Fruit fly (Drosophila melanogaster) whole organism, embryonic: ENCODE measurements around the gene CG10300.

Experiments
- B-H1 ChIP-seq: fragments of 200-800 bp; sonication (Bioruptor generic); IDR thresholded peaks from 3 replicates; pipeline ENCODE4 v1.3.6; 2022; ENCODE audit warnings: missing biosample characterization, missing genetic modification characterization
- CG10565 ChIP-seq: fragments of 200-800 bp; sonication (Bioruptor generic); optimal IDR thresholded peaks from 3 replicates; lab custom pipeline; 2016; ENCODE audit warnings: missing biosample characterization, mild to moderate bottlenecking, missing genetic modification characterization
- CG10959 ChIP-seq: fragments of 200-800 bp; sonication (Bioruptor generic); IDR thresholded peaks from 2 replicates; pipeline ENCODE4 v1.3.6; 2022; ENCODE audit warnings: missing biosample characterization, missing genetic modification characterization
- CG10979 ChIP-seq: fragments of 200-800 bp; sonication (Bioruptor generic); optimal IDR thresholded peaks from 2 replicates; lab custom pipeline; 2018; ENCODE audit warnings: missing biosample characterization, mild to moderate bottlenecking, missing genetic modification characterization, moderate library complexity
- CG12942 ChIP-seq: fragments of 200-800 bp; sonication (Bioruptor generic); optimal IDR thresholded peaks from 3 replicates; lab custom pipeline; 2016; ENCODE audit warnings: missing biosample characterization, missing genetic modification characterization
- CG13123 ChIP-seq: fragments of 200-800 bp; sonication (Bioruptor generic); optimal IDR thresholded peaks from 2 replicates; lab custom pipeline; 2016; ENCODE audit warnings: missing biosample characterization, missing genetic modification characterization
- CG14014 ChIP-seq: fragments of 200-800 bp; sonication (Bioruptor generic); IDR thresholded peaks from 2 replicates; pipeline ENCODE4 v1.3.6; 2022; ENCODE audit warnings: missing biosample characterization, missing genetic modification characterization
- CG1529 ChIP-seq: fragments of 200-800 bp; sonication (Bioruptor generic); optimal IDR thresholded peaks from 3 replicates; lab custom pipeline; 2018; ENCODE audit warnings: missing biosample characterization, missing genetic modification characterization
- CG15696 ChIP-seq: fragments of 200-800 bp; sonication (Bioruptor generic); optimal IDR thresholded peaks from 2 replicates; lab custom pipeline; 2019; ENCODE audit warnings: missing biosample characterization, mild to moderate bottlenecking, missing genetic modification characterization, moderate library complexity
- CG16779 ChIP-seq: fragments of 200-800 bp; sonication (Bioruptor generic); IDR thresholded peaks from 2 replicates; pipeline ENCODE4 v1.3.6; 2022; ENCODE audit warnings: missing biosample characterization, missing genetic modification characterization
- CG17361 ChIP-seq: fragments of 200-800 bp; sonication (Bioruptor generic); IDR thresholded peaks from 3 replicates; pipeline ENCODE4 v1.3.6; 2022; ENCODE audit warnings: missing biosample characterization, missing genetic modification characterization
- CG17802 ChIP-seq: fragments of 200-800 bp; sonication (Bioruptor generic); optimal IDR thresholded peaks from 2 replicates; lab custom pipeline; 2018; ENCODE audit warnings: missing biosample characterization, mild to moderate bottlenecking, missing genetic modification characterization, moderate library complexity
- CG3726 ChIP-seq: fragments of 200-800 bp; sonication (Bioruptor generic); IDR thresholded peaks from 3 replicates; pipeline ENCODE4, ENCODE4 v1.3.6; 2022; ENCODE audit warnings: missing biosample characterization, missing genetic modification characterization
- CG4707 ChIP-seq: fragments of 200-800 bp; sonication (Bioruptor generic); optimal IDR thresholded peaks from 2 replicates; lab custom pipeline; 2018; ENCODE audit warnings: missing biosample characterization, mild to moderate bottlenecking, missing genetic modification characterization, moderate library complexity
- CG6813 ChIP-seq: fragments of 200-800 bp; sonication (Bioruptor generic); optimal IDR thresholded peaks from 2 replicates; lab custom pipeline; 2017; ENCODE audit warnings: missing biosample characterization, missing genetic modification characterization, mild to moderate bottlenecking, moderate library complexity, missing genetic modification reagents
- CG7745 ChIP-seq: fragments of 200-800 bp; sonication (Bioruptor generic); optimal IDR thresholded peaks from 2 replicates; lab custom pipeline; 2018; ENCODE audit warnings: missing biosample characterization, mild to moderate bottlenecking, missing genetic modification characterization, moderate library complexity
- CG8290 ChIP-seq, 3 experiments: fragments of 200-800 bp; sonication (Bioruptor generic); optimal IDR thresholded peaks; 2 replicates each; lab custom pipeline; 2016 to 2019; ENCODE audit warnings: missing biosample characterization in 3 of 3, missing genetic modification characterization in 3 of 3, mild to moderate bottlenecking in 2 of 3, moderate library complexity in 1 of 3
- CG9437 ChIP-seq: fragments of 200-800 bp; sonication (Bioruptor generic); optimal IDR thresholded peaks from 2 replicates; lab custom pipeline; 2018; ENCODE audit warnings: missing biosample characterization, mild to moderate bottlenecking, missing genetic modification characterization
- CTCF ChIP-seq: fragments of 200-800 bp; sonication (Bioruptor generic); optimal IDR thresholded peaks from 2 replicates; lab custom pipeline; 2017; ENCODE audit warnings: missing biosample characterization, mild to moderate bottlenecking, missing genetic modification characterization, moderate library complexity
- D19A ChIP-seq: fragments of 200-800 bp; optimal IDR thresholded peaks from 3 replicates; lab custom pipeline; 2019; ENCODE audit warnings: missing biosample characterization, mild to moderate bottlenecking, missing genetic modification characterization, moderate library complexity
- Dad ChIP-seq: fragments of 200-800 bp; sonication (Bioruptor generic); optimal IDR thresholded peaks from 3 replicates; lab custom pipeline; 2016; ENCODE audit warnings: missing biosample characterization, missing genetic modification characterization
- Doc2 ChIP-seq: fragments of 200-800 bp; sonication (Bioruptor generic); IDR thresholded peaks from 2 replicates; pipeline ENCODE4 v1.3.6; 2022; ENCODE audit warnings: missing biosample characterization, missing genetic modification characterization
- Drgx ChIP-seq: fragments of 200-800 bp; sonication (Bioruptor generic); IDR thresholded peaks from 2 replicates; pipeline ENCODE4 v1.3.6; 2022; ENCODE audit warnings: missing biosample characterization, missing genetic modification characterization
- Fer1 ChIP-seq: fragments of 200-800 bp; sonication (Bioruptor generic); optimal IDR thresholded peaks from 2 replicates; lab custom pipeline; 2017; ENCODE audit warnings: missing biosample characterization, mild to moderate bottlenecking, missing genetic modification characterization
- HLH4C ChIP-seq: fragments of 200-800 bp; sonication (Bioruptor generic); IDR thresholded peaks from 3 replicates; pipeline ENCODE4 v1.3.6; 2022; ENCODE audit warnings: missing biosample characterization, missing genetic modification characterization; ENCODE audit not compliant: partially characterized antibody
- HmgZ ChIP-seq: fragments of 200-800 bp; sonication (Bioruptor generic); optimal IDR thresholded peaks from 2 replicates; lab custom pipeline; 2018; ENCODE audit warnings: missing biosample characterization, mild to moderate bottlenecking, missing genetic modification characterization
- Jarid2 ChIP-seq: fragments of 200-800 bp; sonication (Bioruptor generic); optimal IDR thresholded peaks from 3 replicates; lab custom pipeline; 2017; ENCODE audit warnings: mild to moderate bottlenecking, missing biosample characterization, missing genetic modification reagents, missing genetic modification characterization
- Lpt ChIP-seq: fragments of >200 bp; optimal IDR thresholded peaks from 2 replicates; lab custom pipeline; 2018; ENCODE audit warnings: missing biosample characterization, missing genetic modification characterization
- Nf-YA ChIP-seq: fragments of 200-800 bp; sonication (Bioruptor generic); IDR thresholded peaks from 2 replicates; pipeline ENCODE4 v1.3.6; 2022; ENCODE audit warnings: missing biosample characterization, missing genetic modification characterization
- Scr ChIP-seq: fragments of 200-800 bp; sonication (Bioruptor generic); IDR thresholded peaks from 2 replicates; pipeline ENCODE4 v1.3.6; 2022; ENCODE audit warnings: missing biosample characterization, missing genetic modification characterization; ENCODE audit not compliant: partially characterized antibody
- ab ChIP-seq: fragments of 200-800 bp; sonication (Bioruptor generic); optimal IDR thresholded peaks from 2 replicates; lab custom pipeline; 2016; ENCODE audit warnings: missing biosample characterization, missing genetic modification characterization
- bowl ChIP-seq: fragments of 200-800 bp; sonication (Bioruptor generic); IDR thresholded peaks from 2 replicates; pipeline ENCODE4 v1.3.6; 2022; ENCODE audit warnings: missing biosample characterization, missing genetic modification characterization
- chinmo ChIP-seq: fragments of 200-800 bp; sonication (Bioruptor generic); IDR thresholded peaks from 4 replicates; pipeline ENCODE4 v1.3.6; 2022; ENCODE audit warnings: missing biosample characterization, missing genetic modification characterization; ENCODE audit not compliant: partially characterized antibody
- ci ChIP-seq: fragments of 200-800 bp; sonication (Bioruptor generic); IDR thresholded peaks from 3 replicates; pipeline ENCODE4 v1.3.6; 2022; ENCODE audit warnings: missing biosample characterization, missing genetic modification characterization
- dysf ChIP-seq: fragments of 200-800 bp; sonication (Bioruptor generic); IDR thresholded peaks from 3 replicates; pipeline ENCODE4 v1.3.6; 2022; ENCODE audit warnings: missing biosample characterization, missing genetic modification characterization
- fd102C ChIP-seq: fragments of 200-800 bp; sonication (Bioruptor generic); optimal IDR thresholded peaks from 2 replicates; lab custom pipeline; 2018; ENCODE audit warnings: missing biosample characterization, mild to moderate bottlenecking, missing genetic modification characterization, moderate library complexity
- hb ChIP-seq: fragments of 200-800 bp; sonication (Bioruptor generic); IDR thresholded peaks from 3 replicates; pipeline ENCODE4 v1.3.6; 2022; ENCODE audit warnings: missing biosample characterization, missing genetic modification characterization; ENCODE audit not compliant: partially characterized antibody
- klu ChIP-seq: fragments of 200-800 bp; sonication (Bioruptor generic); IDR thresholded peaks from 2 replicates; pipeline ENCODE4 v1.3.6; 2022; ENCODE audit warnings: missing biosample characterization, missing genetic modification characterization
- onecut ChIP-seq: fragments of 200-800 bp; sonication (Bioruptor generic); IDR thresholded peaks from 2 replicates; pipeline ENCODE4 v1.3.6; 2022; ENCODE audit warnings: missing biosample characterization, missing genetic modification characterization
- pros ChIP-seq: fragments of 200-800 bp; sonication (Bioruptor generic); optimal IDR thresholded peaks from 3 replicates; lab custom pipeline; 2019; ENCODE audit warnings: missing biosample characterization, mild to moderate bottlenecking, missing genetic modification characterization, moderate library complexity
- psq ChIP-seq: fragments of 200-800 bp; sonication (Bioruptor generic); optimal IDR thresholded peaks from 2 replicates; lab custom pipeline; 2017; ENCODE audit warnings: missing biosample characterization, missing genetic modification characterization
- pum ChIP-seq: fragments of 200-800 bp; sonication (Bioruptor generic); optimal IDR thresholded peaks from 2 replicates; lab custom pipeline; 2016; ENCODE audit warnings: missing biosample characterization, missing genetic modification characterization
- ro ChIP-seq: fragments of 200-800 bp; sonication (Bioruptor generic); IDR thresholded peaks from 2 replicates; pipeline ENCODE4 v1.3.6; 2022; ENCODE audit warnings: missing biosample characterization, missing genetic modification characterization
- run ChIP-seq: fragments of 200-800 bp; sonication (Bioruptor generic); optimal IDR thresholded peaks from 3 replicates; lab custom pipeline; 2018; ENCODE audit warnings: missing biosample characterization, mild to moderate bottlenecking, missing genetic modification characterization
- sens-2 ChIP-seq: fragments of 200-800 bp; sonication (Bioruptor generic); IDR thresholded peaks from 2 replicates; pipeline ENCODE4 v1.3.6; 2022; ENCODE audit warnings: missing biosample characterization, missing genetic modification characterization
- tgo ChIP-seq: fragments of 200-800 bp; sonication (Bioruptor generic); IDR thresholded peaks from 3 replicates; pipeline ENCODE4 v1.3.6; 2022; ENCODE audit warnings: missing biosample characterization, missing genetic modification characterization
- trh ChIP-seq: fragments of 200-800 bp; sonication (Bioruptor generic); optimal IDR thresholded peaks from 2 replicates; lab custom pipeline; 2016; ENCODE audit warnings: missing biosample characterization, missing genetic modification characterization
- tup ChIP-seq: fragments of 200-800 bp; sonication (Bioruptor generic); optimal IDR thresholded peaks from 2 replicates; lab custom pipeline; 2016; ENCODE audit warnings: missing biosample characterization, mild to moderate bottlenecking, missing genetic modification characterization, moderate library complexity
- yki ChIP-seq: fragments of >200 bp; optimal IDR thresholded peaks from 3 replicates; lab custom pipeline; 2018

Gene CG10300

DNA sequence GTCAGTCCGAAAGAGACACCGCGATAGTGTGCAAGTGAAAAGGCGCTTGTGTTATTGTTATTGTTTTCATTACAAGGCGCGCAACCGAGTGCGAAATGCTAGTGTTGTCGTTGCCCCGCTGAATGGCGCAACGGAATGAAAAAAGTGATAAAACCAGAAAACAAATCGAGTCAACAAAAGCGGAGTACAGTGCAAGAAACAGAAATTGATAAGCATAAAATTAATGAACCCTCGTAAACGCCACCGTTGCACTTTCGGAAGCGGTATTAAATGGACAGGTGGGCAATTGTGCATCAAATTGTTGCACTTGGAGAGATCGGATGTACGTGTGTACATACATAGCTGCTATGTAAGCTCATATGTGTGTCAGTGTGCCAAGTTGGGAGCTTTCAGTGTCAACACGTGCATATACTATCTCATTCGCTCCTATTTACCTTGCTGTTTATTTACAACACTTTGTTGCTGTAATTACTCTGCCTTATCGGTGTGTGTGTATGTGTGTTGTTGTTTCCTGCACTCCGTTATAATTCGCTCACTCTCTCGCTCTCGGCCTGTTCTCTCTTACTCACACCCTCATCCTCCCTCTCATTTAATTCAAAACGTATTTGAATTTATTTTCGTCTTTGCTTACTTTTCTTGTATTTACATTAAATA lies 12.2 kb downstream of the CG10300 start (continued):
- peak; percentile 80 for TF ChIP-seq Fer1 (GFP tag; lab: Kevin White, UChicago)
- TF ChIP-seq pum, result peak; percentile 10
- TF ChIP-seq CG1529 (GFP tag; lab: Kevin White, UChicago), result peak; percentile 39
- TF ChIP-seq Dad, result no peak
- peak; percentile 43 for TF ChIP-seq run (tag; lab: Kevin White, UChicago)
- peak; percentile 59 for TF ChIP-seq CG4707 (GFP tag; lab: Kevin White, UChicago)
- no peak for TF ChIP-seq CG15696 (tag; lab: Kevin White, UChicago)
- TF ChIP-seq, all 482 proteins: peak for 211

DNA sequence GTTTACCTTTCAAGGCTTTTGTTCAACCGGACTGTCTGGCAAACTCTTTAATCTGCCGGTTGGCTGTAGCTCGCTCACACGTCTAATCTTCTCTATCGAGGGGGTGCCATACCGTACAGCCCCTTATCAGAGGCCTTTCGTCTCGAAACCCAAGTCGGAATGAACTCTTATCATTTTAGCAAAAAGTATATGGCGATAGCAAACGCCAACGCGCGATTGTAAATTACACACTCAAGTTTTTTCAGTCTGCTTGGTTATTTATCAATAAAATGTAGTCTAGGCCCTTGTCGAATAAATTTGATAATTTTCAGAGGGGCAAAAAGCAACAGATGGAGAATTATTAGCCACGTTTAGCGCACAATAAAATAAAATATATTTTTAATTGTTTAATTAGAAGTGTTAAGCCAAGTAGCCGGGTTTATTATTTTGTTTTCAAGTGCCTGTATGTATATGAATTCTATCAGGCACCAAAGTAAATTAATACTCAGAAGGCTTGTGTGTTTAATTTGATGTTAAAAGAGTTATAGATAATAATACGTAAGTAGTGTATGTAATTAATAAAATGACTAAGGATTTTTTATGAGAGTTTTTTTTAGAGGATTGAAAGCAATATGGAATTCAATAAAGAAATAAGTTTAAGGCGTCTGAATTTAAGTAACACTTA lies 13.6 kb downstream of the CG10300 start:
- TF ChIP-seq CG1529 (GFP tag; lab: Kevin White, UChicago), result no peak
- TF ChIP-seq ci (GFP tag; lab: Robert Waterston, UW), result no peak
- peak; percentile 8 for TF ChIP-seq CG6813 (GFP tag; lab: Kevin White, UChicago)
- TF ChIP-seq CTCF (GFP tag; lab: Kevin White, UChicago), result no peak
- no peak for TF ChIP-seq fd102C (GFP tag; lab: Kevin White, UChicago)
- no peak for TF ChIP-seq CG17802 (tag; lab: Kevin White, UChicago)
- no peak for TF ChIP-seq dysf (GFP tag; lab: Robert Waterston, UW)
- TF ChIP-seq CG8290 (GFP tag; optimal IDR thresholded peaks at IDR 0.05; lab: Kevin White, UChicago), result no peak
- TF ChIP-seq CG8290 (tag; optimal IDR thresholded peaks at IDR 0.05; lab: Kevin White, UChicago), result peak in 1 of 2 experiments; percentile 8
- TF ChIP-seq CG10565 (GFP tag; lab: Kevin White, UChicago), result no peak
- 0 out of 4 replicates have a peak, but pooled peaks have one; percentile 16 for TF ChIP-seq chinmo (GFP tag; lab: Robert Waterston, UW)
- no peak for TF ChIP-seq hb
- TF ChIP-seq CG9437 (GFP tag; lab: Kevin White, UChicago), result no peak
- TF ChIP-seq CG12942, result no peak
- TF ChIP-seq ro (GFP tag; lab: Robert Waterston, UW), result no peak
- TF ChIP-seq pros (GFP tag; lab: Kevin White, UChicago), result no peak
- no peak for TF ChIP-seq Lpt (GFP tag; lab: Kevin White, UChicago)
- no peak for TF ChIP-seq ab
- TF ChIP-seq sens-2 (GFP tag; lab: Robert Waterston, UW), result no peak
- TF ChIP-seq CG13123 (GFP tag; lab: Kevin White, UChicago), result no peak
- TF ChIP-seq HLH4C (GFP tag; lab: Robert Waterston, UW), result no peak
- no peak for TF ChIP-seq onecut (GFP tag; lab: Robert Waterston, UW)
- no peak for TF ChIP-seq CG3726 (GFP tag; lab: Robert Waterston, UW)
- peak; percentile 2 for TF ChIP-seq HmgZ (tag; lab: Kevin White, UChicago)
- no peak for TF ChIP-seq Drgx (GFP tag; lab: Robert Waterston, UW)
- no peak for TF ChIP-seq CG7745 (tag; lab: Kevin White, UChicago)
- TF ChIP-seq klu (GFP tag; lab: Robert Waterston, UW), result no peak
- TF ChIP-seq CG16779 (GFP tag; lab: Robert Waterston, UW), result no peak
- no peak for TF ChIP-seq CG17361 (GFP tag; lab: Robert Waterston, UW)
- no peak for TF ChIP-seq yki (lab: Kevin White, UChicago)
- TF ChIP-seq tgo, result no peak
- TF ChIP-seq Nf-YA (GFP tag; lab: Robert Waterston, UW), result no peak
- no peak for TF ChIP-seq Jarid2
- no peak for TF ChIP-seq B-H1 (GFP tag; lab: Robert Waterston, UW)
- TF ChIP-seq tup (GFP tag; lab: Kevin White, UChicago), result no peak
- no peak for TF ChIP-seq trh
- TF ChIP-seq bowl (GFP tag; lab: Robert Waterston, UW), result no peak
- no peak for TF ChIP-seq psq (GFP tag; lab: Kevin White, UChicago)
- no peak for TF ChIP-seq Doc2 (GFP tag; lab: Robert Waterston, UW)
- TF ChIP-seq Scr (GFP tag; lab: Robert Waterston, UW), result no peak
- no peak for TF ChIP-seq CG14014 (GFP tag; lab: Robert Waterston, UW)
- TF ChIP-seq CG10959 (GFP tag; lab: Robert Waterston, UW), result no peak
- no peak for TF ChIP-seq CG10979 (tag; lab: Kevin White, UChicago)
- TF ChIP-seq D19A (tag; lab: Kevin White, UChicago), result no peak
